Worm (Caenorhabditis elegans) whole organism, late embryonic: ENCODE measurements around the gene ZK1010.5.

ENCODE experiments used
- C38D4.7 ChIP-seq: fragments of 200-800 bp; sonication (Bioruptor generic); optimal IDR thresholded peaks from 2 replicates; lab custom pipeline; 2018; ENCODE audit warnings: mild to moderate bottlenecking, missing genetic modification characterization, moderate library complexity, missing compliant biosample characterization
- K02D7.2 ChIP-seq: sonication (generic microtip); optimal IDR thresholded peaks from 2 replicates; lab custom pipeline; 2017; ENCODE audit warnings: mild to moderate bottlenecking, missing genetic modification characterization, missing compliant biosample characterization
- ama-1 ChIP-seq: fragments of 150-350 bp; optimal IDR thresholded peaks from 2 replicates; lab custom pipeline; 2014
- ceh-24 ChIP-seq: sonication (generic microtip); optimal IDR thresholded peaks from 2 replicates; lab custom pipeline; 2016; ENCODE audit warnings: mild to moderate bottlenecking, missing genetic modification characterization, missing compliant biosample characterization
- dmd-4 ChIP-seq: sonication (generic microtip); optimal IDR thresholded peaks from 2 replicates; lab custom pipeline; 2016; ENCODE audit warnings: borderline replicate concordance, missing genetic modification characterization, missing compliant biosample characterization
- lim-6 ChIP-seq: sonication (generic microtip); optimal IDR thresholded peaks from 2 replicates; lab custom pipeline; 2016; ENCODE audit warnings: missing genetic modification characterization, missing compliant biosample characterization
- nhr-11 ChIP-seq: fragments of 150-350 bp; optimal IDR thresholded peaks from 2 replicates; lab custom pipeline; 2014; ENCODE audit warnings: missing biosample characterization, missing genetic modification characterization
- nhr-232 ChIP-seq: sonication (generic microtip); optimal IDR thresholded peaks from 2 replicates; lab custom pipeline; 2016; ENCODE audit warnings: missing genetic modification characterization, missing compliant biosample characterization
- pax-1 ChIP-seq: fragments of 150-350 bp; optimal IDR thresholded peaks from 2 replicates; lab custom pipeline; 2014; ENCODE audit warnings: missing biosample characterization, missing genetic modification characterization
- pha-4 ChIP-seq: fragments of 150-350 bp; optimal IDR thresholded peaks from 2 replicates; lab custom pipeline; 2018; ENCODE audit warnings: missing biosample characterization, missing genetic modification reagents, missing genetic modification characterization
- syd-9 ChIP-seq: sonication (generic microtip); optimal IDR thresholded peaks from 2 replicates; lab custom pipeline; 2016; ENCODE audit warnings: mild to moderate bottlenecking, missing genetic modification characterization, moderate library complexity, missing compliant biosample characterization
- unc-3 ChIP-seq, 2 experiments: fragments of 200-800 bp in 1 of 2; sonication (Bioruptor generic) in 1 of 2; sonication (generic microtip) in 1 of 2; conservative IDR thresholded peaks in 1 of 2; optimal IDR thresholded peaks in 1 of 2; 2 replicates each; pipeline versions ENCODE4 v1.3.6 to Lab custom; 2016 to 2022; ENCODE audit warnings: missing compliant biosample characterization in 2 of 2, missing genetic modification characterization in 2 of 2, missing genetic modification reagents in 1 of 2

DNA sequence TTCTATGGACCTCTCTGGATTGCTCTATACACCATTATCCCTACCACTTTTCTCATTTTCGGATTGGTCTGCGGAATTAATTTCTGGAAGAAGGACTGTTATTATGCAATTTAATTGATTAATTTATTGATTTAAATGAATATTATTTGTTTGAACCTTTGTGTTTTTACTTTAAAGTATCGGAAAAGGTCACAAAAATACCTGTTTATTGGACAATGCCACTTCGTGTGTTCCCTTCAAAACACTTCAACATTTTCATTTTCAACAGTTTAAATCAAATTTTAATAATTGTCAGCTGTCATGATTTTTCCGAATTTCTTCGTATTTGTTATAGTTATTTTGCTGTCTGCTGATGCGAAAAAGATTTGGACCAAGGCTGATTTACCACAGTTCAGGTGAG is 3.7 kb upstream of the ZK1010.5 start, which contains the start of gene ZK1010.12:
- no peak for TF ChIP-seq C38D4.7 (GFP tag; lab: Kevin White, UChicago)
- TF ChIP-seq lim-6 (tag; lab: Kevin White, UChicago), result no peak
- no peak for TF ChIP-seq K02D7.2 (tag; lab: Kevin White, UChicago)
- TF ChIP-seq ama-1 (lab: Kevin White, UChicago), result no peak
- no peak for TF ChIP-seq unc-3 (GFP tag; conservative IDR thresholded peaks at IDR 0.05; lab: Robert Waterston, UW)
- no peak for TF ChIP-seq unc-3 (tag; optimal IDR thresholded peaks at IDR 0.05; lab: Kevin White, UChicago)
- TF ChIP-seq nhr-232 (tag; lab: Kevin White, UChicago), result no peak
- TF ChIP-seq nhr-11 (tag; lab: Kevin White, UChicago), result no peak
- no peak for TF ChIP-seq syd-9 (tag; lab: Kevin White, UChicago)
- TF ChIP-seq pha-4 (tag; lab: Kevin White, UChicago), result no peak
- TF ChIP-seq pax-1, result no peak
- no peak for TF ChIP-seq dmd-4 (tag; lab: Kevin White, UChicago)
- no peak for TF ChIP-seq ceh-24 (tag; lab: Kevin White, UChicago)
